Worm (Caenorhabditis elegans): ENCODE results near the gene H12I13.6.

H12I13.6 gene

DNA sequence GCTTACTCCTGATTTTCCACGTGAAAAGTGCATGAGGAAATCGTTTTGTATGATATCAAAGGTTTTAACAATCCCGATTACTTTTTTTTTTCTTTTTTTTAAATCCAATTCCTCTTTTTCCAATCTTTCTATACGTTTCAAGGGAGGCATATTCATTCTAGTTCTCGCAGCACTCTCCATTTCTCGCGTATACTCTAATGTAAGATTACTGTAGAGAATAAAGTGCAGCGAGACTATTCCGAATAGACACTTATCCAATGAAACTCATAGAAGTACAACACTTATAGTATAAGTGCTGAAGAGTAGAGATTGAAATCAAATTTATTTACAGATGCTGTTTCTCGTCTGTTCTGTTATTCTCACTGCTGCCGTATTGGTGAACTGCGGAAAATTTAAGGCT lies at the start of gene H12I13.6:
H12I13.6 (plus strand) TSS at position 301 of the 400 bp plus-strand sequence.
- TF ChIP-seq blmp-1 (tag; optimal IDR thresholded peaks at IDR 0.05) (no peak), nhr-12 (tag; optimal IDR thresholded peaks at IDR 0.05) (no peak), ceh-39 (tag; optimal IDR thresholded peaks at IDR 0.05) (no peak), sem-2 (GFP tag; optimal IDR thresholded peaks at IDR 0.05) (no peak), ham-2 (GFP tag; optimal IDR thresholded peaks at IDR 0.05) (no peak), M03D4.4 (tag; optimal IDR thresholded peaks at IDR 0.05) (no peak), ces-1 (GFP tag; optimal IDR thresholded peaks at IDR 0.05) (no peak), nhr-2 (tag; optimal IDR thresholded peaks at IDR 0.05) (no peak), sptf-1 (tag; optimal IDR thresholded peaks at IDR 0.05) (no peak), zip-8 (tag; optimal IDR thresholded peaks at IDR 0.05) (no peak), mep-1 (tag; optimal IDR thresholded peaks at IDR 0.05) (no peak), cnd-1 (tag; optimal IDR thresholded peaks at IDR 0.05) (no peak), nhr-237 (tag; optimal IDR thresholded peaks at IDR 0.05) (no peak), unc-62 (GFP tag; optimal IDR thresholded peaks at IDR 0.05) (no peak), lin-13 (tag; optimal IDR thresholded peaks at IDR 0.05) (no peak), elt-3 (tag; optimal IDR thresholded peaks at IDR 0.05) (no peak), pha-4 (tag; optimal IDR thresholded peaks at IDR 0.05) (no peak)

DNA sequence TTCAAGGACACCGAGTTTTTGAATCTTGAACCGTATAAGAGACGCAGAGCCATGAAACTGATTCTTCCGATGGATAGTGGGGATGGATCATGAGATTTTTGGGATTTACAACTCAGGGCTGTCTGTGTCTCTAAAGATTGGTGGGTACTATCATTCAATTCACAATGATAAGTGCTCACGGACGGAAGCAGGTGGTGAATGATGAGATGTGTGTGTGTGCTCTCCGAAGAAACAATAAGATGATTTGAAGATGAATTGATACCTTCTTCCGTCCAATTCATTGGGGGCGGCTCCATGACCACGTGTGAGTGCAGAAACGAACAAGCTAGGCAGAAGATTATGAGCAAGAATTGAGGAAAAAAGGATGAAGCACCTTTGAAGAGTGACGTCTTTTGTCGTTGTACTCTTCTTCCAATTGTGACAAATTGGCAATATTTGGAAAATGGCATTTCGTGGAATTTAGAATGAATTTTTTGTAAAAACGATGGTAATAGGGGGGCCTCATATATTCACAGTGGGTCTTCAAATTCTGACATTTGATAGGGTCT lies 49.0 kb upstream of the H12I13.6 start:
- TF ChIP-seq unc-120 (tag; optimal IDR thresholded peaks at IDR 0.05; ENCODE audit: poor library complexity, severe bottlenecking) (peak; percentile 64), hlh-1 (tag; optimal IDR thresholded peaks at IDR 0.05) (peak; percentile 36), unc-62 (GFP tag; optimal IDR thresholded peaks at IDR 0.05) (peak; percentile 80), elt-1 (tag; optimal IDR thresholded peaks at IDR 0.05; ENCODE audit: borderline replicate concordance, insufficient read depth) (no peak)

DNA sequence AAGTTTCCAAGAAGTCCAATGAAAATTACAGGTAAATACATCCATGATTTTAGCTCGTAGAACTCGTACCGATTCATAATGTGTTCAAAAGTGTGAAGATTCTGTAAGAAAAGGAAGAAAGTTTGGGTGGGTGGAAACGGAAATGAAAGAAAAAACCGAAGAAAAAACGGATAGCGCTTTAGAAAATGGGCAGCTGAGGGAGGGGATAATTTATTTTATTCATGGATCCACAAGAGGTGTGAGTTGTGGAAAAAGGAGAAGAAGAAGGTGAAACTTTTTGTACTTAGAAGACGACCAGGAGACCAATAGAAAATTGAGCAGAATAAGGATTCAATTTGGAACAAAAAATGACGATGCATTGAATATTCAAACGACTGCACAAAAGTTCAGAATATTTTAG lies 46.6 kb upstream of the H12I13.6 start, which contains the start of gene frpr-16:
frpr-16 (minus strand) TSS at position 101 of the 400 bp plus-strand sequence.
- TF ChIP-seq mep-1 (tag; optimal IDR thresholded peaks at IDR 0.05) (no peak), nhr-2 (tag; optimal IDR thresholded peaks at IDR 0.05) (no peak), elt-1 (tag; optimal IDR thresholded peaks at IDR 0.05; ENCODE audit: borderline replicate concordance, insufficient read depth) (no peak), M03D4.4 (tag; optimal IDR thresholded peaks at IDR 0.05) (no peak), sem-2 (GFP tag; optimal IDR thresholded peaks at IDR 0.05) (no peak), flh-1 (GFP tag; optimal IDR thresholded peaks at IDR 0.05) (no peak), tbx-8 (GFP tag; optimal IDR thresholded peaks at IDR 0.05) (no peak), unc-62 (GFP tag; optimal IDR thresholded peaks at IDR 0.05) (no peak), hlh-1 (tag; optimal IDR thresholded peaks at IDR 0.05) (no peak), ces-1 (GFP tag; optimal IDR thresholded peaks at IDR 0.05) (no peak), zip-8 (tag; optimal IDR thresholded peaks at IDR 0.05) (no peak), cnd-1 (tag; optimal IDR thresholded peaks at IDR 0.05) (no peak)

DNA sequence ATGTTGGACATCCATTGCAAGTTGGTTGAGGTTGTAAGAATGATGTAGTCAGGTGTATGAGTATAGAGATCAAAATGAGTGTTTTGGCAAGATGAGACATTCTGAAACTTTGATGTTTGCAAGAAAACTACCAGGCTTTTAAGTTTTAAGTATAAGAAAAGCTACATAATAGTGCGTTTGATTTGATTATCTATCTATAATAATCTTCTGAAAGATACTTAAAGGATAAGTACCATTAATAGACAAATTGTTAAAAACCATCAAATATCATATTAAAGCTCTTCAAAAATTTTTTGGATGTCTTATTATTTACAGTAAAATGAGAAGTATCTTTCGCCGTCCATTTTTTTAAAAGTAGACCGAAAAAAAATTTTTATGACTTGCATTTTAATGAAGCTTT lies 34.5 kb upstream of the H12I13.6 start, which contains the start of gene R12C12.10:
R12C12.10 (minus strand) TSS at position 101 of the 400 bp plus-strand sequence.
- no peak for TF ChIP-seq ham-2 (GFP tag; optimal IDR thresholded peaks at IDR 0.05)
- TF ChIP-seq nhr-237 (tag; optimal IDR thresholded peaks at IDR 0.05) = no peak
- TF ChIP-seq unc-39 (tag; optimal IDR thresholded peaks at IDR 0.05) = no peak
- TF ChIP-seq unc-120 (tag; optimal IDR thresholded peaks at IDR 0.05; ENCODE audit: poor library complexity, severe bottlenecking) = no peak
- TF ChIP-seq ces-1 (GFP tag; optimal IDR thresholded peaks at IDR 0.05) = no peak
- TF ChIP-seq blmp-1 (tag; optimal IDR thresholded peaks at IDR 0.05) = no peak
- TF ChIP-seq mls-2 (tag; optimal IDR thresholded peaks at IDR 0.05) = no peak
- TF ChIP-seq ceh-83 (GFP tag; optimal IDR thresholded peaks at IDR 0.05) = no peak
- TF ChIP-seq elt-1 (tag; optimal IDR thresholded peaks at IDR 0.05; ENCODE audit: borderline replicate concordance, insufficient read depth) = no peak
- no peak for TF ChIP-seq unc-62 (GFP tag; optimal IDR thresholded peaks at IDR 0.05)
- no peak for TF ChIP-seq bed-3 (GFP tag; optimal IDR thresholded peaks at IDR 0.05)
- no peak for TF ChIP-seq cnd-1 (tag; optimal IDR thresholded peaks at IDR 0.05)
- TF ChIP-seq snpc-4 (tag; optimal IDR thresholded peaks at IDR 0.05) = no peak
- no peak for TF ChIP-seq drap-1 (GFP tag; optimal IDR thresholded peaks at IDR 0.05)
- TF ChIP-seq ztf-11 (tag; optimal IDR thresholded peaks at IDR 0.05) = no peak
- TF ChIP-seq nhr-2 (tag; optimal IDR thresholded peaks at IDR 0.05) = no peak
- no peak for TF ChIP-seq sem-2 (GFP tag; optimal IDR thresholded peaks at IDR 0.05)
- no peak for TF ChIP-seq elt-3 (tag; optimal IDR thresholded peaks at IDR 0.05)
- TF ChIP-seq zip-8 (tag; optimal IDR thresholded peaks at IDR 0.05) = no peak

DNA sequence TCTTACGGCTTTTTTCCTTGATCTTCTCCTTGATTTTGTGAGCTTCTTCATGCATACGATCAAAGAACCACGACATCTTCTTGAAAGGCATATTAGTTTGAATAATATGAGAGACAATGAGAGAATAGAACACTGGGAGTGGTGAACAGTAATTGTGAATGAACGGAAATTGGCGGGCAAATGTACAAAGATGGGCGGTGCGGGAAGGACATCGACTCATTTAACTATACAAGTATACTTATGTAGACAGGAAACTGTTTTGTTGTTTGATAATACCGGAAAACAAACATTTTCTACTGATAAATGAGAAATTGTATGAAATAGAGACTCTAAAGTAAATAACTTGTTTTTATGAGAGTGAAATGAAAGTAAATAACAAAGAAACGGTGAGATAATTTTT lies 32.7 kb upstream of the H12I13.6 start, which contains the start of gene R12C12.5:
R12C12.5 (minus strand) TSS at position 101 of the 400 bp plus-strand sequence.
- no peak for TF ChIP-seq nhr-2 (tag; optimal IDR thresholded peaks at IDR 0.05)
- TF ChIP-seq lin-32 (GFP tag; optimal IDR thresholded peaks at IDR 0.05) = no peak
- no peak for TF ChIP-seq drap-1 (GFP tag; optimal IDR thresholded peaks at IDR 0.05)
- TF ChIP-seq flh-1 (GFP tag; optimal IDR thresholded peaks at IDR 0.05) = no peak
- no peak for TF ChIP-seq unc-120 (tag; optimal IDR thresholded peaks at IDR 0.05; ENCODE audit: poor library complexity, severe bottlenecking)
- no peak for TF ChIP-seq lsy-2 (tag; optimal IDR thresholded peaks at IDR 0.05)
- TF ChIP-seq hlh-1 (tag; optimal IDR thresholded peaks at IDR 0.05) = no peak
- no peak for TF ChIP-seq cnd-1 (tag; optimal IDR thresholded peaks at IDR 0.05)
- TF ChIP-seq mep-1 (tag; optimal IDR thresholded peaks at IDR 0.05) = no peak
- no peak for TF ChIP-seq ceh-83 (GFP tag; optimal IDR thresholded peaks at IDR 0.05)
- TF ChIP-seq nhr-12 (tag; optimal IDR thresholded peaks at IDR 0.05) = no peak
- TF ChIP-seq elt-3 (tag; optimal IDR thresholded peaks at IDR 0.05) = no peak
- TF ChIP-seq ham-2 (GFP tag; optimal IDR thresholded peaks at IDR 0.05) = no peak
- TF ChIP-seq zip-8 (tag; optimal IDR thresholded peaks at IDR 0.05) = no peak
- TF ChIP-seq bed-3 (GFP tag; optimal IDR thresholded peaks at IDR 0.05) = no peak
- TF ChIP-seq nhr-237 (tag; optimal IDR thresholded peaks at IDR 0.05) = no peak
- TF ChIP-seq lin-13 (tag; optimal IDR thresholded peaks at IDR 0.05) = no peak
- no peak for TF ChIP-seq ceh-39 (tag; optimal IDR thresholded peaks at IDR 0.05)
